Fruit fly (Drosophila melanogaster): Measurements from ENCODE around the gene CG13458.

CG13458 gene

dm6 chr3L:15141118-15142003, 28.0 kb downstream of the CG13458 start (continued):
- TF ChIP-seq CG2875 (GFP tag; optimal IDR thresholded peaks at IDR 0.05) (no peak), ro (GFP tag; IDR thresholded peaks at IDR 0.05) (no peak), CG13287 (GFP tag; IDR thresholded peaks at IDR 0.05; ENCODE audit: partially characterized antibody) (no peak), MBD-R2 (GFP tag; IDR thresholded peaks at IDR 0.05) (no peak), jumu (GFP tag; optimal IDR thresholded peaks at IDR 0.05) (no peak), onecut (GFP tag; IDR thresholded peaks at IDR 0.05) (no peak), Hr3 (GFP tag; optimal IDR thresholded peaks at IDR 0.05) (no peak), CG6254 (GFP tag; optimal IDR thresholded peaks at IDR 0.05) (no peak), Chrac-16 (GFP tag; optimal IDR thresholded peaks at IDR 0.05) (peak; percentile 24), Taf1 (GFP tag; IDR thresholded peaks at IDR 0.05) (no peak), CG13296 (GFP tag; optimal IDR thresholded peaks at IDR 0.05) (no peak), slp2 (GFP tag; optimal IDR thresholded peaks at IDR 0.05) (no peak), chm (GFP tag; IDR thresholded peaks at IDR 0.05) (peak; percentile 6; the same call in 1 of the 2 replicates), bsh (GFP tag; optimal IDR thresholded peaks at IDR 0.05) (peak in 1 of 2 experiments; percentile 4), shn (GFP tag; optimal IDR thresholded peaks at IDR 0.05) (no peak), CG17359 (tag; optimal IDR thresholded peaks at IDR 0.05) (no peak), cg (GFP tag; optimal IDR thresholded peaks at IDR 0.05) (no peak), Nf-YB (GFP tag; optimal IDR thresholded peaks at IDR 0.05) (no peak), emc (GFP tag; optimal IDR thresholded peaks at IDR 0.05) (no peak), CG7839 (tag; optimal IDR thresholded peaks at IDR 0.05) (peak; percentile 14), Blimp-1 (GFP tag; optimal IDR thresholded peaks at IDR 0.05) (peak; percentile 16), otp (GFP tag; IDR thresholded peaks at IDR 0.05) (no peak), ap (GFP tag; IDR thresholded peaks at IDR 0.05) (no peak), CG10267 (tag; optimal IDR thresholded peaks at IDR 0.05) (peak; percentile 8), br (optimal IDR thresholded peaks at IDR 0.05) (no peak), CG2129 (GFP tag; IDR thresholded peaks at IDR 0.05; ENCODE audit: partially characterized antibody) (no peak), Poxn (GFP tag; IDR thresholded peaks at IDR 0.05) (no peak), Ravus (GFP tag; IDR thresholded peaks at IDR 0.05) (no peak), CG12071 (GFP tag; optimal IDR thresholded peaks at IDR 0.05) (no peak), nerfin-1 (tag; optimal IDR thresholded peaks at IDR 0.05) (no peak), rib (GFP tag; IDR thresholded peaks at IDR 0.05) (peak; percentile 39; the same call in 1 of the 2 replicates), inv (GFP tag; IDR thresholded peaks at IDR 0.05; ENCODE audit: partially characterized antibody) (no peak), CTCF (GFP tag; optimal IDR thresholded peaks at IDR 0.05) (no peak), NC2α (GFP tag; optimal IDR thresholded peaks at IDR 0.05) (no peak), ewg (GFP tag; optimal IDR thresholded peaks at IDR 0.05) (peak; percentile 79), phol (tag; optimal IDR thresholded peaks at IDR 0.05) (peak; percentile 16), HLH54F (GFP tag; optimal IDR thresholded peaks at IDR 0.05) (no peak), CkIIα-i1 (GFP tag; IDR thresholded peaks at IDR 0.05) (no peak), vnd (GFP tag; IDR thresholded peaks at IDR 0.05; ENCODE audit: partially characterized antibody) (no peak), CG8944 (GFP tag; optimal IDR thresholded peaks at IDR 0.05) (no peak), Pdp1 (GFP tag; optimal IDR thresholded peaks at IDR 0.05) (peak in 1 of 2 experiments; percentile 29), Rfx (GFP tag; IDR thresholded peaks at IDR 0.05) (peak; percentile 73), oc (tag; optimal IDR thresholded peaks at IDR 0.05) (no peak), CG11398 (GFP tag; optimal IDR thresholded peaks at IDR 0.05) (no peak), CG12104 (GFP tag; optimal IDR thresholded peaks at IDR 0.05) (no peak), Doc2 (GFP tag; IDR thresholded peaks at IDR 0.05) (no peak), sd (tag; optimal IDR thresholded peaks at IDR 0.05) (no peak), Vsx1 (GFP tag; optimal IDR thresholded peaks at IDR 0.05) (peak; percentile 69), sob (GFP tag; IDR thresholded peaks at IDR 0.05) (peak; percentile 25; the same call in 1 of the 2 replicates), CG12659 (GFP tag; optimal IDR thresholded peaks at IDR 0.05) (peak; percentile 2)

All from whole organism, embryonic.